Worm (Caenorhabditis elegans): ENCODE measurements around the gene clec-144.

Gene clec-144

DNA sequence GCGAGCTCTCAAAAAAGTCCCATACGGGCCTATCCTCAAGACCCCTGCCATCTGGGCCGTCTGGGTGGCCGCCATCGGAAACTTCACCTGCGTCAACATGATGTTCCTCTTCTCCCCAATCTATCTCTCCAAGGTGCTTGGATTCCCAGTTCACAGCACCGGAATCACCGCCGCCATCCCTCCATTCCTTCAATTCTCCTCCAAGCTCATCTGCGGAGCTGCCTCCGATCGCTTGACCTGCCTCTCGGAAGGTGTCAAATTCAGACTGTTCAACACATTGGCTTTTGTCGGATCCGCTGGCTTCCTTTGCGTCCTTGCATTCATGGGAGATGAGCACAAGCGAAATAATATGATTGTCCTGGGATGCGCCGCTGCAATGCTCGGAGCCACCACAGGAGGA is 12.6 kb upstream of the clec-144 start:
- TF ChIP-seq mdl-1 (tag; optimal IDR thresholded peaks at IDR 0.05) (no peak), nhr-67 (tag; optimal IDR thresholded peaks at IDR 0.05) (no peak), daf-12 (tag; optimal IDR thresholded peaks at IDR 0.05) (no peak), egl-5 (tag; optimal IDR thresholded peaks at IDR 0.05) (no peak), snpc-4 (tag; optimal IDR thresholded peaks at IDR 0.05) (no peak), pqm-1 (tag; optimal IDR thresholded peaks at IDR 0.05) (no peak), lin-15B (tag; optimal IDR thresholded peaks at IDR 0.05) (no peak), fkh-10 (GFP tag; optimal IDR thresholded peaks at IDR 0.05) (no peak), egl-27 (tag; optimal IDR thresholded peaks at IDR 0.05) (no peak)

DNA sequence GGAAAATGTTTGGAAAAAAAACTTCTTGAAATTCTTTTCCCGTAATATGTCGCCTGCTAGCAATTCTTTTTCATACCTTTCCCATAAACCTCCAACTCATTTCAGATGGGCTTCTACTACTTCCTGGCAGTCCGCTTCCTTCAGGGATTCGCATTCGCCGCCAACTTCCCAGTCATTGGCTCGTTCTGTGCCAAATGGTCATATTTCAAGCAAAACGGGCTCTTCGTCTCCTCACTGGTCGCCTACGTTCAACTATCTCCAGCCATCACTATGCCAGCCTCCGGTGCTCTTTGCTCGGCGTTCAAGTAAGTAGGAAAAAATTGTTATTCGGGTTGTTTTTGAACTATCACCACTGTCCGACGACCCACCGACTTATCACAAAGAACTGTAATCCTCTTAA is 11.7 kb upstream of the clec-144 start:
- TF ChIP-seq ama-1 (optimal IDR thresholded peaks at IDR 0.05): peak; percentile 93
- no peak for TF ChIP-seq elt-3 (tag; optimal IDR thresholded peaks at IDR 0.05)
- TF ChIP-seq egl-5 (tag; optimal IDR thresholded peaks at IDR 0.05): no peak
- TF ChIP-seq nhr-43 (tag; optimal IDR thresholded peaks at IDR 0.05; ENCODE audit: poor library complexity, severe bottlenecking): peak; percentile 5

DNA sequence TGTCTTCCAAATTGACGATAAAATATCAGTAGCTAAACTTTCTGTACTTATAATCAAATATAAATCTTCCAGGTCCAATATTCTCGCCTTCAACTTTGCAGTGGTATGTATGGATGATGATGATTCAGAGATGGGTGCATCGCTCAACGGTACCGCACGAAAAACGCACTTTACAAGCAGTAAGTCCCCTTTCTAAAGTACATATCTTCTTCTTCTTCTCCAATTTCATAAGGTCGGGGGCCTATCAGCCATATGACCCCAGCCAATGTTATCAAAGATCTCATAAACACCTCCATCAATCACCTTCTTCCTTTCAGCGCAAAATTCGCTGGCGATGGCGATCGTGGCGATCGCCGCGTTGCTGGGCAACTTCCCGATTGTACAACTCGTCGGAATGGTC is 11.1 kb upstream of the clec-144 start:
- TF ChIP-seq elt-3 (tag; optimal IDR thresholded peaks at IDR 0.05) (peak in 1 of 3 experiments; percentile 24), aly-2 (tag; optimal IDR thresholded peaks at IDR 0.05) (no peak), unc-62 (GFP tag; optimal IDR thresholded peaks at IDR 0.05) (no peak), ama-1 (optimal IDR thresholded peaks at IDR 0.05) (peak; percentile 21), nhr-28 (tag; optimal IDR thresholded peaks at IDR 0.05) (no peak), eor-1 (tag; optimal IDR thresholded peaks at IDR 0.05) (no peak), elt-2 (tag; optimal IDR thresholded peaks at IDR 0.05) (no peak), elt-1 (tag; optimal IDR thresholded peaks at IDR 0.05) (no peak), lin-15B (tag; optimal IDR thresholded peaks at IDR 0.05) (no peak), nhr-23 (tag; optimal IDR thresholded peaks at IDR 0.05) (peak; percentile 48), pqm-1 (tag; optimal IDR thresholded peaks at IDR 0.05) (no peak), daf-12 (tag; optimal IDR thresholded peaks at IDR 0.05) (no peak), nhr-25 (tag; optimal IDR thresholded peaks at IDR 0.05) (peak; percentile 12), ceh-82 (tag; optimal IDR thresholded peaks at IDR 0.05) (no peak), ZK546.5 (tag; optimal IDR thresholded peaks at IDR 0.05) (no peak)

DNA sequence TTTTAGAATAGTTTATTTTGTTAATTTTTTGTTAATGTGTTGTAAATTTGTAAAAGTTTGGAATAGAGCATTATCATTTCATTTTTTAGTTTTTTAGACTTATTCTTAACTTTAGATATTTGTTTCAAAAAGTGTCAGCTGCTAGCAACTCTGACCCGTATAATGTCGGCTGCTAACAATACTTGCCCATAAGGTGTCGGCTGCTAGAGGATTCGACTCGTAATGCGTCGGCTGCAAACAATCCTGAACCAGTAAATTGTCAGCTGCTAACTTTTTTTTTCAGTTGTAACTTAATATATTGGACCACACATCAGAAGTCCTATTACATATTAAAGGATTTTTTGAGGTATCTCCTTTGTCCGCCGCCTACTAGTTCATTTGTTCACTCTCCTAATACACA is 10.4 kb upstream of the clec-144 start:
- TF ChIP-seq ama-1 (optimal IDR thresholded peaks at IDR 0.05) (peak; percentile 33), eor-1 (tag; optimal IDR thresholded peaks at IDR 0.05) (no peak)

DNA sequence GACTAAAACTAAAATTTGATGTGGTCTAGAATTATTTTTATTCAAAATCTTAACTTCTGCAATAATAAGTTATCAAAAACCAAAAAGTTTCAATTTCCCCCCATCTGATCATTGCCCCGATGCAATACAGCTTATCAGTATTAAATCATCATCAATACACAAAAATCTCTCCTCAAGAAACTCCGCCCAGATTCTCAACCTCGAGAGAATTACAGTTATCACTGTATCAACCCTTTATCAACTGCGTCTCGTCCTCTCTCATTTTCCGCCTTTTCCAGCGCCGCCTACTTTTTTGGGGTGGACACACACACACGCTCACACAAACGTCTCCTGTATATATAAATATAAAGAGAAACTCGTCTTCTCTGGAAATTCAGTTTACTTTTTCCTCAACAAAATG is 9.9 kb upstream of the clec-144 start, which contains the start of gene T27D12.1:
T27D12.1 (plus strand) TSS at position 301 of the 400 bp plus-strand sequence.
- no peak for TF ChIP-seq fos-1 (tag; optimal IDR thresholded peaks at IDR 0.05)
- no peak for TF ChIP-seq mml-1 (tag; optimal IDR thresholded peaks at IDR 0.05)
- TF ChIP-seq nhr-43 (tag; optimal IDR thresholded peaks at IDR 0.05; ENCODE audit: poor library complexity, severe bottlenecking): peak; percentile 9
- no peak for TF ChIP-seq nhr-23 (tag; optimal IDR thresholded peaks at IDR 0.05)
- TF ChIP-seq ceh-28 (tag; optimal IDR thresholded peaks at IDR 0.05): no peak
- TF ChIP-seq jun-1 (tag; optimal IDR thresholded peaks at IDR 0.05): no peak

DNA sequence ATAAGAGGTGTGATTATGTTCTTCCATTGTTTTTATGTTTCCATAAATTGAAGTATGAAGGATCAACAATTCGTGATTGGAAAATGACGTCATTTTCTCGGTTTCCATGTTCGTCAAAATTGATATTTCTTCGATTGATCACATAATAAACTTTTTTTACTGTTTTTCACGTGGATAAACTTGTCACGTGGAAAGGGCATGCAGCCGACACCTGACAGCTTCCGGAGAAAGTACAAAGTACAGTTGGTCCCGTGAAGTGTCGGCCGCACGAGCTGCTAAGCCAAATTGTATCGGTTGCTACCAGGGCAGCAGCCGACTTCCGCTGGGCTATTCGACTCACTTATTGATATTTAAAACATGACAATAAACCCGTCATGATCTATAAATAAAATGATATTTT is 9.3 kb upstream of the clec-144 start:
- TF ChIP-seq ceh-9 (tag; optimal IDR thresholded peaks at IDR 0.05): no peak
- peak; percentile 29 for TF ChIP-seq nhr-43 (tag; optimal IDR thresholded peaks at IDR 0.05; ENCODE audit: poor library complexity, severe bottlenecking)
- peak; percentile 40 for TF ChIP-seq nhr-25 (tag; optimal IDR thresholded peaks at IDR 0.05)
- TF ChIP-seq ceh-82 (tag; optimal IDR thresholded peaks at IDR 0.05): no peak
- TF ChIP-seq snpc-4 (tag; optimal IDR thresholded peaks at IDR 0.05): peak; percentile 67
- peak; percentile 26 for TF ChIP-seq nhr-23 (tag; optimal IDR thresholded peaks at IDR 0.05)

DNA sequence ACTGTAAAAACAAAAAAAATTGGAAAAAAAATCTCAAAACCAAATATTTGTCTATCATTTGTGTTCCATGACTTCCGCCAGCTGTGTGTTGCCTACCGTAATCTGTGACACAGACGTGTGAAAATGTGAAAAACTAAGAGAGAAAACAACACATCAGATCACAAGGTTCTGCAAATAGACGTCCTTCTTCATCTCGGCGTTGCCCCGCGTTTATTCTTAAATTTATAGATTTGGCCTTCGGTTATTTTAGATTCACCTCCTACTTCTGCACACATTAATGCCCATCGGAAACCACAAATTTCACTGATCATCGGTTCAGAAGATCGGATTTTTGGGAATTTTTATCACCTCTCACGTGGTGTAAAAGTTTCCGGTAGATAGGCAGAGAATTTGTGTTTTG is 6.7 kb upstream of the clec-144 start:
- TF ChIP-seq nhr-25 (tag; optimal IDR thresholded peaks at IDR 0.05) (peak; percentile 4), nhr-43 (tag; optimal IDR thresholded peaks at IDR 0.05; ENCODE audit: poor library complexity, severe bottlenecking) (peak; percentile 17), mml-1 (tag; optimal IDR thresholded peaks at IDR 0.05) (no peak)

DNA sequence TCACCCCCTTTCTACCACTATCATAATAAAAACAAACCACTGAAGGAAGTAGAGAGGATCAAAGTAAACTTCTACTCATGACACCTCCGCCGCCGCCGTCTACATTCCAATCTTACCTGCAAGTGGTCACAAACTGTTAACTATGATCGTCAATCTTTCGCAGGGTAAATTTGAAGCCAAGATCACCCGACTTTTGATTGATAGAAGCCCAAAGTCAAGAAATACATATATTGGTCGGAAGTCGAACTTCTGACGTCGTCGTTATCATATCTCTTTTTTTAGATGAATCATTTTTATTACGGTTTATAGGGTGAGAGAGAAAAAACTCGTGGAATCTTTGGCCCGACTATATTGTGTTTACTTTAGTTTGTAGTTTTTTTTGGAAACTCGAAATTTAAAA is 6.0 kb upstream of the clec-144 start:
- TF ChIP-seq ceh-9 (tag; optimal IDR thresholded peaks at IDR 0.05) (no peak), eor-1 (tag; optimal IDR thresholded peaks at IDR 0.05) (no peak), nhr-43 (tag; optimal IDR thresholded peaks at IDR 0.05; ENCODE audit: poor library complexity, severe bottlenecking) (peak; percentile 92), fos-1 (tag; optimal IDR thresholded peaks at IDR 0.05) (no peak), nhr-25 (tag; optimal IDR thresholded peaks at IDR 0.05) (peak; percentile 36), lin-15B (tag; optimal IDR thresholded peaks at IDR 0.05) (no peak), nhr-76 (tag; optimal IDR thresholded peaks at IDR 0.05) (peak; percentile 30), elt-3 (tag; optimal IDR thresholded peaks at IDR 0.05) (peak in 1 of 3 experiments; percentile 73), nhr-12 (tag; optimal IDR thresholded peaks at IDR 0.05) (no peak), nhr-67 (tag; optimal IDR thresholded peaks at IDR 0.05) (no peak), skn-1 (tag; optimal IDR thresholded peaks at IDR 0.05) (no peak), sea-2 (GFP tag; optimal IDR thresholded peaks at IDR 0.05) (no peak), unc-39 (tag; optimal IDR thresholded peaks at IDR 0.05) (no peak), nhr-23 (tag; optimal IDR thresholded peaks at IDR 0.05) (peak; percentile 39), R02D3.7 (tag; optimal IDR thresholded peaks at IDR 0.05) (no peak), ceh-28 (tag; optimal IDR thresholded peaks at IDR 0.05) (no peak), nhr-28 (tag; optimal IDR thresholded peaks at IDR 0.05) (no peak), mml-1 (tag; optimal IDR thresholded peaks at IDR 0.05) (no peak)
